Fruit fly (Drosophila melanogaster) whole organism, embryonic: ENCODE results near the gene Or7a.

Experiments used
- B-H1 ChIP-seq: fragments of 200-800 bp; sonication (Bioruptor generic); IDR thresholded peaks from 3 replicates; pipeline ENCODE4 v1.3.6; 2022; ENCODE audit warnings: missing biosample characterization, missing genetic modification characterization
- BEAF-32 ChIP-seq: fragments of 200-800 bp; sonication (Bioruptor generic); optimal IDR thresholded peaks from 3 replicates; lab custom pipeline; 2017; ENCODE audit warnings: missing biosample characterization, missing genetic modification characterization, mild to moderate bottlenecking, moderate library complexity, missing genetic modification reagents
- CG12391 ChIP-seq: fragments of 200-800 bp; sonication (Bioruptor generic); optimal IDR thresholded peaks from 3 replicates; lab custom pipeline; 2018; ENCODE audit warnings: missing biosample characterization, mild to moderate bottlenecking, missing genetic modification characterization, moderate library complexity
- CG14710 ChIP-seq: fragments of 200-800 bp; sonication (Bioruptor generic); optimal IDR thresholded peaks from 3 replicates; lab custom pipeline; 2019; ENCODE audit warnings: missing biosample characterization, mild to moderate bottlenecking, missing genetic modification characterization, moderate library complexity
- CG15073 ChIP-seq: fragments of 200-800 bp; sonication (Bioruptor generic); optimal IDR thresholded peaks from 2 replicates; lab custom pipeline; 2016; ENCODE audit warnings: missing biosample characterization, missing genetic modification characterization
- CG15514 ChIP-seq: fragments of 200-800 bp; sonication (Bioruptor generic); optimal IDR thresholded peaks from 3 replicates; lab custom pipeline; 2017; ENCODE audit warnings: missing biosample characterization, missing genetic modification characterization, mild to moderate bottlenecking, moderate library complexity, missing genetic modification reagents
- CG15601 ChIP-seq: fragments of 200-800 bp; sonication (Bioruptor generic); optimal IDR thresholded peaks from 3 replicates; lab custom pipeline; 2019; ENCODE audit warnings: missing biosample characterization, mild to moderate bottlenecking, missing genetic modification characterization, moderate library complexity
- CG17385 ChIP-seq: fragments of 200-800 bp; sonication (Bioruptor generic); optimal IDR thresholded peaks from 3 replicates; lab custom pipeline; 2018; ENCODE audit warnings: missing biosample characterization, mild to moderate bottlenecking, missing genetic modification characterization
- CG17802 ChIP-seq: fragments of 200-800 bp; sonication (Bioruptor generic); optimal IDR thresholded peaks from 2 replicates; lab custom pipeline; 2018; ENCODE audit warnings: missing biosample characterization, mild to moderate bottlenecking, missing genetic modification characterization, moderate library complexity
- CG17829 ChIP-seq: fragments of 200-800 bp; optimal IDR thresholded peaks from 2 replicates; lab custom pipeline; 2019; ENCODE audit warnings: missing biosample characterization, mild to moderate bottlenecking, missing genetic modification characterization, moderate library complexity
- CG1832 ChIP-seq: fragments of 200-800 bp; sonication (Bioruptor generic); optimal IDR thresholded peaks from 2 replicates; lab custom pipeline; 2017; ENCODE audit warnings: missing biosample characterization, mild to moderate bottlenecking, missing genetic modification characterization, inconsistent platforms
- CG2129 ChIP-seq: fragments of 200-800 bp; sonication (Bioruptor generic); IDR thresholded peaks from 2 replicates; pipeline ENCODE4 v1.3.6; 2022; ENCODE audit warnings: missing biosample characterization, missing genetic modification characterization; ENCODE audit not compliant: partially characterized antibody
- CG31441 ChIP-seq: fragments of 200-800 bp; sonication (Bioruptor generic); IDR thresholded peaks from 2 replicates; pipeline ENCODE4 v1.3.6; 2022; ENCODE audit warnings: missing biosample characterization, missing genetic modification characterization
- CG34224 ChIP-seq: fragments of 200-800 bp; sonication (Bioruptor generic); IDR thresholded peaks from 3 replicates; pipeline ENCODE4 v1.3.6; 2022; ENCODE audit warnings: missing biosample characterization, missing genetic modification characterization; ENCODE audit not compliant: partially characterized antibody
- CG3995 ChIP-seq: fragments of 200-800 bp; sonication (Bioruptor generic); optimal IDR thresholded peaks from 3 replicates; lab custom pipeline; 2016; ENCODE audit warnings: missing biosample characterization, missing genetic modification characterization
- CG4424 ChIP-seq: fragments of 200-800 bp; sonication (Bioruptor generic); optimal IDR thresholded peaks from 3 replicates; lab custom pipeline; 2016; ENCODE audit warnings: missing biosample characterization, missing genetic modification characterization
- CG4617 ChIP-seq: fragments of 200-800 bp; sonication (Bioruptor generic); optimal IDR thresholded peaks from 3 replicates; lab custom pipeline; 2016; ENCODE audit warnings: missing biosample characterization, missing genetic modification characterization, borderline replicate concordance
- CG6765 ChIP-seq: fragments of 200-800 bp; sonication (Bioruptor generic); optimal IDR thresholded peaks from 3 replicates; lab custom pipeline; 2017; ENCODE audit warnings: missing biosample characterization, mild to moderate bottlenecking, missing genetic modification characterization
- CG6791 ChIP-seq: fragments of 200-800 bp; sonication (Bioruptor generic); IDR thresholded peaks from 3 replicates; pipeline ENCODE4 v1.3.6; 2022; ENCODE audit warnings: missing biosample characterization, missing genetic modification characterization; ENCODE audit not compliant: partially characterized antibody
- CG7556 ChIP-seq: fragments of 200-800 bp; sonication (Bioruptor generic); optimal IDR thresholded peaks from 2 replicates; lab custom pipeline; 2017; ENCODE audit warnings: missing biosample characterization, mild to moderate bottlenecking, missing genetic modification characterization
- CG7839 ChIP-seq: fragments of 200-800 bp; sonication (Bioruptor generic); optimal IDR thresholded peaks from 3 replicates; lab custom pipeline; 2018; ENCODE audit warnings: missing biosample characterization, mild to moderate bottlenecking, missing genetic modification characterization, moderate library complexity
- CG8290 ChIP-seq, 3 experiments: fragments of 200-800 bp; sonication (Bioruptor generic); optimal IDR thresholded peaks; 2 replicates each; lab custom pipeline; 2016 to 2019; ENCODE audit warnings: missing biosample characterization in 3 of 3, missing genetic modification characterization in 3 of 3, mild to moderate bottlenecking in 2 of 3, moderate library complexity in 1 of 3
- CG8765 ChIP-seq: fragments of 200-800 bp; sonication (Bioruptor generic); IDR thresholded peaks from 2 replicates; pipeline ENCODE4 v1.3.6; 2022; ENCODE audit warnings: missing biosample characterization, missing genetic modification characterization
- CG8924 ChIP-seq: fragments of 200-800 bp; optimal IDR thresholded peaks from 3 replicates; lab custom pipeline; 2019; ENCODE audit warnings: missing biosample characterization, mild to moderate bottlenecking, missing genetic modification characterization, moderate library complexity
- CG9437 ChIP-seq: fragments of 200-800 bp; sonication (Bioruptor generic); optimal IDR thresholded peaks from 2 replicates; lab custom pipeline; 2018; ENCODE audit warnings: missing biosample characterization, mild to moderate bottlenecking, missing genetic modification characterization
- CG9797 ChIP-seq: fragments of 200-800 bp; sonication (Bioruptor generic); optimal IDR thresholded peaks from 3 replicates; lab custom pipeline; 2018; ENCODE audit warnings: missing biosample characterization, mild to moderate bottlenecking, missing genetic modification characterization
- CrebB ChIP-seq: fragments of 200-800 bp; sonication (Bioruptor generic); optimal IDR thresholded peaks from 3 replicates; lab custom pipeline; 2018; ENCODE audit warnings: missing biosample characterization, mild to moderate bottlenecking, missing genetic modification characterization
- Dp ChIP-seq: fragments of 200-800 bp; sonication (Bioruptor generic); optimal IDR thresholded peaks from 2 replicates; lab custom pipeline; 2018; ENCODE audit warnings: missing biosample characterization, mild to moderate bottlenecking, missing genetic modification characterization, moderate library complexity
- Ets97D ChIP-seq: fragments of 200-800 bp; sonication (Bioruptor generic); optimal IDR thresholded peaks from 3 replicates; lab custom pipeline; 2016; ENCODE audit warnings: missing biosample characterization, missing genetic modification characterization
- Gsc ChIP-seq: fragments of 200-800 bp; sonication (Bioruptor generic); IDR thresholded peaks from 2 replicates; pipeline ENCODE4 v1.3.6; 2022; ENCODE audit warnings: missing biosample characterization, missing genetic modification characterization
- H15 ChIP-seq: fragments of 200-800 bp; sonication (Bioruptor generic); IDR thresholded peaks from 3 replicates; pipeline ENCODE4 v1.3.6; 2022; ENCODE audit warnings: missing biosample characterization, missing genetic modification characterization
- HLH54F ChIP-seq: fragments of 200-800 bp; sonication (Bioruptor generic); optimal IDR thresholded peaks from 3 replicates; lab custom pipeline; 2016; ENCODE audit warnings: missing biosample characterization, missing genetic modification characterization
- Lhr ChIP-seq: fragments of 200-800 bp; sonication (Bioruptor generic); optimal IDR thresholded peaks from 3 replicates; lab custom pipeline; 2017; ENCODE audit warnings: mild to moderate bottlenecking, missing biosample characterization, missing genetic modification reagents, missing genetic modification characterization
- MBD-R2 ChIP-seq: fragments of 200-800 bp; sonication (Bioruptor generic); IDR thresholded peaks from 2 replicates; pipeline ENCODE4 v1.3.6; 2022; ENCODE audit warnings: missing biosample characterization, missing genetic modification characterization
- Pdp1 ChIP-seq, 2 experiments: fragments of 200-800 bp; sonication (Bioruptor generic); optimal IDR thresholded peaks; 3 replicates each; lab custom pipeline; 2016; ENCODE audit warnings: missing biosample characterization in 2 of 2, missing genetic modification characterization in 2 of 2, mild to moderate bottlenecking in 1 of 2, moderate library complexity in 1 of 2
- Poxn ChIP-seq: fragments of 200-800 bp; sonication (Bioruptor generic); IDR thresholded peaks from 2 replicates; pipeline ENCODE4 v1.3.6; 2022; ENCODE audit warnings: missing biosample characterization, missing genetic modification characterization
- Usf ChIP-seq: fragments of 200-800 bp; sonication (Bioruptor generic); optimal IDR thresholded peaks from 2 replicates; lab custom pipeline; 2017; ENCODE audit warnings: missing genotype, missing biosample characterization, missing genetic modification characterization
- ac ChIP-seq: fragments of 200-800 bp; sonication (Bioruptor generic); optimal IDR thresholded peaks from 3 replicates; lab custom pipeline; 2017; ENCODE audit warnings: missing biosample characterization, mild to moderate bottlenecking, missing genetic modification characterization
- btn ChIP-seq: fragments of 200-800 bp; sonication (Bioruptor generic); optimal IDR thresholded peaks from 2 replicates; lab custom pipeline; 2016; ENCODE audit warnings: missing biosample characterization, missing genetic modification characterization
- corto ChIP-seq: fragments of 200-800 bp; sonication (Bioruptor generic); optimal IDR thresholded peaks from 2 replicates; lab custom pipeline; 2016; ENCODE audit warnings: missing biosample characterization, mild to moderate bottlenecking, missing genetic modification characterization, moderate library complexity
- gfzf ChIP-seq: fragments of 200-800 bp; sonication (Bioruptor generic); optimal IDR thresholded peaks from 2 replicates; lab custom pipeline; 2016; ENCODE audit warnings: missing biosample characterization, mild to moderate bottlenecking, missing genetic modification characterization, moderate library complexity
- gsb-n ChIP-seq: fragments of 200-800 bp; sonication (Bioruptor generic); optimal IDR thresholded peaks from 3 replicates; lab custom pipeline; 2018; ENCODE audit warnings: missing biosample characterization, mild to moderate bottlenecking, missing genetic modification characterization
- lbe ChIP-seq: fragments of 200-800 bp; sonication (Bioruptor generic); optimal IDR thresholded peaks from 2 replicates; lab custom pipeline; 2016; ENCODE audit warnings: missing biosample characterization, mild to moderate bottlenecking, missing genetic modification characterization
- odd ChIP-seq: fragments of 200-800 bp; sonication (Bioruptor generic); optimal IDR thresholded peaks from 2 replicates; lab custom pipeline; 2017; ENCODE audit warnings: missing biosample characterization, mild to moderate bottlenecking, missing genetic modification characterization
- row ChIP-seq: fragments of 200-800 bp; sonication (Bioruptor generic); IDR thresholded peaks from 3 replicates; pipeline ENCODE4 v1.3.6; 2022; ENCODE audit warnings: missing biosample characterization, missing genetic modification characterization
- schlank ChIP-seq: fragments of 200-800 bp; sonication (Bioruptor generic); optimal IDR thresholded peaks from 2 replicates; lab custom pipeline; 2018; ENCODE audit warnings: missing biosample characterization, mild to moderate bottlenecking, missing genetic modification characterization
- sd ChIP-seq: fragments of 200-800 bp; sonication (Bioruptor generic); optimal IDR thresholded peaks from 3 replicates; lab custom pipeline; 2018; ENCODE audit warnings: missing biosample characterization, mild to moderate bottlenecking, missing genetic modification characterization, moderate library complexity
- slou ChIP-seq: fragments of 200-800 bp; sonication (Bioruptor generic); optimal IDR thresholded peaks from 3 replicates; lab custom pipeline; 2016; ENCODE audit warnings: missing biosample characterization, missing genetic modification characterization
- stwl ChIP-seq: fragments of 200-800 bp; sonication (Bioruptor generic); optimal IDR thresholded peaks from 3 replicates; lab custom pipeline; 2018; ENCODE audit warnings: missing biosample characterization, mild to moderate bottlenecking, missing genetic modification characterization, moderate library complexity
- ttk ChIP-seq: fragments of 200-800 bp; sonication (Bioruptor generic); IDR thresholded peaks from 2 replicates; pipeline ENCODE4 v2.1.2; 2022; ENCODE audit warnings: missing biosample characterization, missing genetic modification characterization

Gene Or7a

DNA sequence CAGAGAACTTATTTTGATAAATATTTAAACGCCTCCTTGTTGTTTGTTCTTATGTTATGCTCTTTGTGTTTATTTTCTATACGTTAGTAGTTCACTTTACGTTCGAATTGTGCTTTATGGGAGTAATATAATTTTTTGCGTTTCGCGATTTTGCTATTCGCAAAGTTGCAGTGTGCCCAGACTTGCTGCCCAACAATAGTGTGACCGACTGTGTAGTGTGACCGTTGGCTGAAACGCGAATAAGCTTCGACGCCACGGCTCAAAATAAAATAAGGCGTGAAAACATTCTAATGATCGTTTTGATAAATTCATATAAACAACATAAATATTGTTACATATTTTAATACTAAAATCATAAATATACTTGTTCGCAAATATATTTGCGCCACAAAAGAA, 23.4 kb downstream of the Or7a start, which contains the start of gene Smox (continued):
- TF ChIP-seq CG15601 (peak; percentile 28), gfzf (GFP tag; lab: Kevin White, UChicago) (peak; percentile 87), CG34224 (GFP tag; lab: Robert Waterston, UW) (no peak), CG4617 (GFP tag; lab: Kevin White, UChicago) (peak; percentile 75), CG6791 (GFP tag; lab: Robert Waterston, UW) (no peak), btn (no peak), stwl (tag; lab: Kevin White, UChicago) (peak; percentile 60), Dp (GFP tag; lab: Kevin White, UChicago) (peak; percentile 18), B-H1 (GFP tag; lab: Robert Waterston, UW) (no peak), CG2129 (GFP tag; lab: Robert Waterston, UW) (no peak), sd (tag; lab: Kevin White, UChicago) (no peak), CG12391 (tag; lab: Kevin White, UChicago) (peak; percentile 4), slou (GFP tag; lab: Kevin White, UChicago) (no peak), HLH54F (no peak), CG17829 (tag; lab: Kevin White, UChicago) (peak; percentile 21), CG7839 (tag; lab: Kevin White, UChicago) (no peak), CG15514 (GFP tag; lab: Kevin White, UChicago) (peak; percentile 22), CG15073 (no peak), Pdp1 (GFP tag; optimal IDR thresholded peaks at IDR 0.05; lab: Kevin White, UChicago) (no peak), CG8765 (GFP tag; lab: Robert Waterston, UW) (no peak), ttk (GFP tag; lab: Robert Waterston, UW) (no peak), CG9797 (GFP tag; lab: Kevin White, UChicago) (peak; percentile 97), CG17385 (GFP tag; lab: Kevin White, UChicago) (no peak), CrebB (tag; lab: Kevin White, UChicago) (no peak), corto (GFP tag; lab: Kevin White, UChicago) (no peak), CG14710 (tag; lab: Kevin White, UChicago) (peak; percentile 37), CG8290 (GFP tag; optimal IDR thresholded peaks at IDR 0.05; lab: Kevin White, UChicago) (no peak), CG8290 (tag; optimal IDR thresholded peaks at IDR 0.05; lab: Kevin White, UChicago) (peak in 1 of 2 experiments; percentile 5), H15 (GFP tag; lab: Robert Waterston, UW) (no peak), odd (no peak), CG6765 (GFP tag; lab: Kevin White, UChicago) (no peak), gsb-n (tag; lab: Kevin White, UChicago) (peak; percentile 15), schlank (tag; lab: Kevin White, UChicago) (no peak), Lhr (peak; percentile 53), CG3995 (GFP tag; lab: Kevin White, UChicago) (peak; percentile 48), CG1832 (GFP tag; lab: Kevin White, UChicago) (no peak), Usf (GFP tag; lab: Kevin White, UChicago) (no peak), CG9437 (no peak), CG7556 (no peak), Gsc (GFP tag; lab: Robert Waterston, UW) (no peak), lbe (peak; percentile 35), row (GFP tag; lab: Robert Waterston, UW) (0 out of 3 replicates have a peak, but pooled peaks have one; percentile 36), CG8924 (tag; lab: Kevin White, UChicago) (peak; percentile 26), BEAF-32 (GFP tag; lab: Kevin White, UChicago) (peak; percentile 43), Ets97D (GFP tag; lab: Kevin White, UChicago) (peak; percentile 18), CG31441 (GFP tag; lab: Robert Waterston, UW) (no peak), CG4424 (GFP tag; lab: Kevin White, UChicago) (no peak), CG17802 (no peak), ac (no peak), Poxn (GFP tag; lab: Robert Waterston, UW) (no peak), MBD-R2 (GFP tag; lab: Robert Waterston, UW) (peak; percentile 43)
